Fruit fly (Drosophila melanogaster) Kc167 (cell line): ENCODE measurements around the gene T48.

Experiments
- Myc ChIP-seq: fragments of >200 bp; optimal IDR thresholded peaks from 2 replicates; lab custom pipeline; 2017; ENCODE audit warnings: missing external identifiers
- Sin3A ChIP-seq: fragments of >200 bp; optimal IDR thresholded peaks from 2 replicates; lab custom pipeline; 2018; ENCODE audit warnings: missing external identifiers
- h ChIP-seq: fragments of >200 bp; optimal IDR thresholded peaks from 3 replicates; lab custom pipeline; 2018; ENCODE audit warnings: missing external identifiers
- insv ChIP-seq: fragments of >200 bp; optimal IDR thresholded peaks from 3 replicates; lab custom pipeline; 2018; ENCODE audit warnings: missing external identifiers
- psq ChIP-seq: fragments of >200 bp; optimal IDR thresholded peaks from 2 replicates; lab custom pipeline; 2017; ENCODE audit warnings: missing external identifiers
- ttk ChIP-seq: sonication (Bioruptor generic); optimal IDR thresholded peaks from 2 replicates; lab custom pipeline; 2017; ENCODE audit warnings: missing external identifiers

T48 gene

dm6 chr3R:26881121-26881895, at the start of gene T48, which contains the start of gene ro:
Gene T48 (plus strand): TSS chr3R:26881734.
Gene ro (minus strand): TSS chr3R:26881171.
- TF ChIP-seq h (no peak), ttk (lab: Kevin White, UChicago) (no peak), psq (lab: Kevin White, UChicago) (no peak), Myc (lab: Kevin White, UChicago) (no peak)

DNA sequence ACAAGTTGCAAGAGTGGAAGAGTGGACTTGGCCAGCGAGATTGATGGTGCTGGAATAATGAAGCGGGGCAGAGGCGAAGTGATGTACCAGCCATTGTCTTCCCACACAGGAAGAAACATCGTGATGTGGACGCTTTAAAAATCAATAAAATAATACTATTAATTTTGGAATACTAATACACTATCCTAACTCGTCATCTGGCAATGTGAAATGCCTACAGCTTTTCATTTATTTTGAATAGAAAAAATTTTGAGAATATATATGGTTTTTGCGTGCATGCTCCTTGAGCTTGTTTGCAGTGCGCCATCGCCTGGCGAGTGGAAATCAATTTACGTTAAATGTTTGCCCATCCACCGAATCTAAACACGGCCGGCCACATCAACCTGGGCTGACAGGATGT, 49.7 kb upstream of the T48 start:
- TF ChIP-seq psq (lab: Kevin White, UChicago) = no peak
- TF ChIP-seq Myc (lab: Kevin White, UChicago) = no peak
- no peak for TF ChIP-seq insv (lab: Kevin White, UChicago)
- no peak for TF ChIP-seq ttk (lab: Kevin White, UChicago)
- TF ChIP-seq Sin3A (lab: Kevin White, UChicago) = no peak
- no peak for TF ChIP-seq h

dm6 chr3R:26846446-26846845, 35.1 kb upstream of the T48 start:
- TF ChIP-seq ttk (lab: Kevin White, UChicago) = no peak
- TF ChIP-seq Myc (lab: Kevin White, UChicago) = no peak
- no peak for TF ChIP-seq Sin3A (lab: Kevin White, UChicago)
- TF ChIP-seq h = no peak
- no peak for TF ChIP-seq psq (lab: Kevin White, UChicago)
- TF ChIP-seq insv (lab: Kevin White, UChicago) = no peak

- no peak for TF ChIP-seq h
- no peak for TF ChIP-seq insv (lab: Kevin White, UChicago)
- no peak for TF ChIP-seq psq (lab: Kevin White, UChicago)
Observed at dm6 chr3R:26853699-26854098, 27.8 kb upstream of the T48 start.

DNA sequence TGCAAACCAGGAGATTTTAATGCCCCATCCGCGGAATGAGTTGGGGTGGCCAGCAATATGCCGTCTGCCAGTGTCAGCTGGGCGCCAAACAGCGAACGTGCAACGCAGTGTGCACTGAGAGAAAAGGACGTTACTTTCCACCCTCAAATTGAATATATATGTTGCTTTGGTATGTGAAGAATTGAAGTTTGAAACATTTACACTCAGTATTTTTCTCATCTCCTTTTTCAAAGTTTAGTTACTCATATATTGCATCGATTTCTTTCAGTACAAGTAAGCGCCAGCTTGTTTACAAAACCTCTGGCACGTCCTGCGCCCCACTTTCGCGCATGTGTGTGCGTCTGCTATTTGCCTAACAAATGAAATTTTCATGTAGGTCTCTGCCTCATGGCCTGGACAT, 22.3 kb upstream of the T48 start:
- no peak for TF ChIP-seq h
- TF ChIP-seq insv (lab: Kevin White, UChicago) = no peak
- TF ChIP-seq psq (lab: Kevin White, UChicago) = no peak
- no peak for TF ChIP-seq Sin3A (lab: Kevin White, UChicago)
- TF ChIP-seq ttk (lab: Kevin White, UChicago) = no peak
- TF ChIP-seq Myc (lab: Kevin White, UChicago) = no peak

DNA sequence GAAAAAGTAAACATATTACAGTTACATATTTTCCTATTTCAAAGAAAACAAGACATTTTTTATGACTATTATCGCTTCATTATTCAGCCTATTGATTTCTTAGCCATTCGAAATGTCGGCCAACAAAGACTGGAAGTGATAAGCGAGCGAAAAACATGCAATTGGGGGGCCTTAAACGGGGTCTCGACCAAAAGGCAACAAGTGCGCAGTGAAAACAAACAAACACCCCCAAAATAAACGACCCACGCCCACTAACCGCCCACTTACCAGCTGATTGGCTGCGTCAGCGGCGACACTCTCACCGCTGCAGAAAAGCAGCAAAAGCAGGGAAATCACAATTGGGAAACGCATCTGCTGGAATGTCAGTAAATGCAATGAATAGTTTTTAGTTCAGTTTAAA, 19.3 kb upstream of the T48 start:
- TF ChIP-seq Sin3A (lab: Kevin White, UChicago) = no peak
- TF ChIP-seq Myc (lab: Kevin White, UChicago) = no peak
- TF ChIP-seq h = no peak
- no peak for TF ChIP-seq insv (lab: Kevin White, UChicago)
- TF ChIP-seq ttk (lab: Kevin White, UChicago) = no peak
- no peak for TF ChIP-seq psq (lab: Kevin White, UChicago)

DNA sequence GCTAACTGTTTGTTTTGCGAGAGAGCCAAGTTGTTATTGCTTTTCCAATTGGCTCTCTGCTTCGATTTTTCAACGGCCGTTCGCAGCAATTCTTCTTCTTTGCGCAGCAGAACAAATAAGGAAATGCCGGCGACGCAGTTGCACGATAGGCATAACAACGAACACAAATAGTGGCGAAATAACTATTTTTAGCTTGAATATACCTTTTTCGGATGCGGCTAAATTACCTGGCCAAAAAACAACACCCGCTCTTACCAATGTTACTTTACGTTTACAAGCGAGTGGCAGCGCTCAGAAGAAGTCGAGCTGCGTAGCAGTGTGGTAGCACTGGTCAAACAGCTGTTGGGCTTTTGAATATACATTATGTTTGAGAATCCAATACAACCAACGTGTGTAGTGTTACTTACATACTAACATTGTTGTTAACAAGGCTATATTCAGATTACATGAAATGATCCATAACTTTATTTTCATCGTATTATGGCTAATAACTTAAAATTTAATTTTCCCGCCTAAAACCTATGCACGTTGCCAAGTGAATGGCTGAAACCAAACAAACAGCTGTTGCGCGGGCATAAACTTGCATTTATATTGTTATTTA, 18.6 kb upstream of the T48 start, which contains the start of the genes Lerp and IntS12:
Lerp (minus strand) TSS at position 283 of the 601 bp plus-strand sequence.
IntS12 (plus strand) TSS at position 529 of the 601 bp plus-strand sequence.
- TF ChIP-seq insv (lab: Kevin White, UChicago) = no peak
- no peak for TF ChIP-seq h
- no peak for TF ChIP-seq ttk (lab: Kevin White, UChicago)
- no peak for TF ChIP-seq Sin3A (lab: Kevin White, UChicago)
- TF ChIP-seq Myc (lab: Kevin White, UChicago) = no peak
- no peak for TF ChIP-seq psq (lab: Kevin White, UChicago)

DNA sequence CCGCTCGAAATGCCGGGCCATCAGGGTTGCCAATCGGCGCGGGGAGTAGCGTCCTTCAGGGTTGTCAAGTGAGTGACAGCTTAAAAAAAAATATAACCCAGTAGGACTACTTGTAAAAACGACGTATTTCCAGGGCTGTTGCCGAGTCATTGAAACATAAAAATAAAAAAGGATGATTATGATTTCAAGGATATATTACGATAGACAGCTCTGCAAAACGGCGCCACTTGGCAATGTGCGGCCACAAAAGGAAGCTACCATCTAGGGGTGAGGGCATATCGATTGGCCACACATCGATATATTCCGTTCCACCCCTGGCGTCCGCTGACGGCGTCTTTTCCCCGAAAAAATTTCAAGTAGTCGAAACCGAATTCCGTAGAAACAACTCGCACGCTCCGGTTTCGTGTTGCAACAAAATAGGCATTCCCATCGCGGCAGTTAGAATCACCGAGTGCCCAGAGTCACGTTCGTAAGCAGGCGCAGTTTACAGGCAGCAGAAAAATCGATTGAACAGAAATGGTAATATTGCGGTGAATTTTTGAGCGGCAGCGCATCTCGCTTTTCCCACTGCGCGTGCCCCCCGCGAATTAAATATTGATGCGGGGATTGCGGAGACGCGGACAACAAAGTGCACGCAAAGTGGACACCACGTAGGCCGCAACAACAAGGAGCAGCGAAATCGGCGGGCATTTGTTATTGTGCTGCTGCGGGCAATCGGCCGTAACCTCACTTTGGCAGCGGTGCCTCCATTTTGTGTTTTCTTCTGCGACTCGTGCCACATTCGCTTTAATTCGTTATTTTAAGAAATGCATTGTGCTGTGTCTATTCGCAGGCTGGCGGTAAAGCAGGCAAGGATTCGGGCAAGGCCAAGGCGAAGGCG, 14.7 kb upstream of the T48 start, which contains the start of the genes ball and His2Av:
ball (minus strand) TSS at position 231 of the 880 bp plus-strand sequence.
His2Av (plus strand) TSS at position 353 of the 880 bp plus-strand sequence.
- TF ChIP-seq h (no peak), psq (lab: Kevin White, UChicago) (no peak), Sin3A (lab: Kevin White, UChicago) (no peak), insv (lab: Kevin White, UChicago) (no peak), Myc (lab: Kevin White, UChicago) (no peak), ttk (lab: Kevin White, UChicago) (no peak)

- TF ChIP-seq h = no peak
- TF ChIP-seq Sin3A (lab: Kevin White, UChicago) = no peak
- no peak for TF ChIP-seq ttk (lab: Kevin White, UChicago)
- no peak for TF ChIP-seq psq (lab: Kevin White, UChicago)
- no peak for TF ChIP-seq Myc (lab: Kevin White, UChicago)
- no peak for TF ChIP-seq insv (lab: Kevin White, UChicago)
Observed at dm6 chr3R:26867457-26868044, 14.0 kb upstream of the T48 start.

- TF ChIP-seq psq (lab: Kevin White, UChicago) (no peak), Myc (lab: Kevin White, UChicago) (no peak), h (no peak), insv (lab: Kevin White, UChicago) (no peak), ttk (lab: Kevin White, UChicago) (no peak), Sin3A (lab: Kevin White, UChicago) (no peak)
Observed at dm6 chr3R:26869431-26869830, 12.1 kb upstream of the T48 start.

DNA sequence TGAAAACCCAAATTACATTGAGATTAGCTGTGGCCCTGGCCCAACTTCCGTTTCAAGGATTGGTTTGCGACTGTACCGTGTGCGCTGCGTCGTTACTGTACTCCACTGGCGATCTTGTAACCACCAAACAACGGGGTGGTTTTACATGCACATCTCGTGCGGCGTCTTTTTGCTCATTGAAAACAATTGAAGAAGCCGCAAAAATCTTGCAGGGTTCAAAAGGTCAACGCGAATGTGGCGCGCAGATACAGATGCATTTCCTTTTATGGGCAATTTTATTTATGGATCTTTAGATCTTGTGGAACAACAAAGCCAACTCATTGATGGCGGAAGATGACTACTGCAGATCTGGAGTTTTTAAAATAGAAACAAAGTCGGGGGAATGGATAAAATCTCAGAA, 11.0 kb upstream of the T48 start:
- TF ChIP-seq psq (lab: Kevin White, UChicago) = no peak
- TF ChIP-seq h = no peak
- TF ChIP-seq Myc (lab: Kevin White, UChicago) = no peak
- no peak for TF ChIP-seq ttk (lab: Kevin White, UChicago)
- TF ChIP-seq Sin3A (lab: Kevin White, UChicago) = no peak
- no peak for TF ChIP-seq insv (lab: Kevin White, UChicago)
